Worm (Caenorhabditis elegans) whole organism, young adult: ENCODE results near the gene zyg-9.

ENCODE experiments used
- F10E7.11 ChIP-seq: sonication (generic microtip); optimal IDR thresholded peaks from 2 replicates; lab custom pipeline; 2017; ENCODE audit warnings: mild to moderate bottlenecking, missing genetic modification characterization, moderate library complexity, missing compliant biosample characterization
- F23B12.7 ChIP-seq: sonication (generic microtip); optimal IDR thresholded peaks from 2 replicates; lab custom pipeline; 2017; ENCODE audit warnings: missing genetic modification characterization, mild to moderate bottlenecking, missing compliant biosample characterization, antibody characterized with exemption, moderate library complexity; ENCODE audit not compliant: insufficient read depth
- F52B5.7 ChIP-seq: sonication (generic microtip); optimal IDR thresholded peaks from 2 replicates; lab custom pipeline; 2016; ENCODE audit warnings: mild to moderate bottlenecking, missing genetic modification characterization, missing compliant biosample characterization
- F55B11.4 ChIP-seq: sonication (generic microtip); optimal IDR thresholded peaks from 2 replicates; lab custom pipeline; 2016; ENCODE audit warnings: missing compliant biosample characterization, missing genetic modification characterization, borderline replicate concordance; ENCODE audit not compliant: insufficient read depth
- K12H6.12 ChIP-seq: fragments of 200-800 bp; sonication (Bioruptor generic); optimal IDR thresholded peaks from 2 replicates; lab custom pipeline; 2018; ENCODE audit warnings: mild to moderate bottlenecking, missing genetic modification characterization, missing compliant biosample characterization
- T26A5.8 ChIP-seq: sonication (generic microtip); optimal IDR thresholded peaks from 2 replicates; lab custom pipeline; 2016; ENCODE audit warnings: missing genetic modification characterization, missing compliant biosample characterization
- Y95B8A.8 ChIP-seq: fragments of 200-800 bp; sonication (Bioruptor generic); IDR thresholded peaks from 2 replicates; pipeline ENCODE4 v1.3.6; 2022; ENCODE audit warnings: missing genetic modification reagents, missing genetic modification characterization, missing compliant biosample characterization
- akir-1 ChIP-seq: fragments of 200-800 bp; sonication (Bioruptor generic); optimal IDR thresholded peaks from 2 replicates; lab custom pipeline; 2018; ENCODE audit warnings: mild to moderate bottlenecking, missing genetic modification characterization, moderate library complexity, missing compliant biosample characterization
- attf-6 ChIP-seq: fragments of 200-800 bp; sonication (Bioruptor generic); IDR thresholded peaks from 2 replicates; pipeline ENCODE4 v1.3.6; 2022; ENCODE audit warnings: missing genetic modification reagents, missing genetic modification characterization, missing compliant biosample characterization
- bed-2 ChIP-seq: fragments of 200-800 bp; sonication (Bioruptor generic); IDR thresholded peaks from 2 replicates; pipeline ENCODE4 v1.3.6; 2022; ENCODE audit warnings: missing genetic modification reagents, missing genetic modification characterization, missing compliant biosample characterization
- ceh-100 ChIP-seq: fragments of 200-800 bp; sonication (Bioruptor generic); IDR thresholded peaks from 2 replicates; pipeline ENCODE4 v1.3.6; 2022; ENCODE audit warnings: missing genetic modification reagents, missing genetic modification characterization, missing compliant biosample characterization
- ceh-91 ChIP-seq: fragments of 200-800 bp; sonication (Bioruptor generic); IDR thresholded peaks from 2 replicates; pipeline ENCODE4 v1.3.6; 2022; ENCODE audit warnings: missing genetic modification reagents, missing genetic modification characterization, missing compliant biosample characterization
- dox-1 ChIP-seq: fragments of 200-800 bp; sonication (Bioruptor generic); IDR thresholded peaks from 2 replicates; pipeline ENCODE4 v1.3.6; 2022; ENCODE audit warnings: missing genetic modification reagents, missing genetic modification characterization, missing compliant biosample characterization
- dpff-1 ChIP-seq: sonication (generic microtip); optimal IDR thresholded peaks from 2 replicates; lab custom pipeline; 2017; ENCODE audit warnings: mild to moderate bottlenecking, missing genetic modification characterization, missing compliant biosample characterization
- efl-1 ChIP-seq: fragments of 150-350 bp; optimal IDR thresholded peaks from 2 replicates; lab custom pipeline; 2014; ENCODE audit warnings: missing biosample characterization, missing genetic modification reagents, missing genetic modification characterization
- fkh-3 ChIP-seq: sonication (generic microtip); optimal IDR thresholded peaks from 2 replicates; lab custom pipeline; 2016; ENCODE audit warnings: mild to moderate bottlenecking, missing genetic modification characterization, missing compliant biosample characterization
- hlh-26 ChIP-seq: fragments of 200-800 bp; sonication (Bioruptor generic); conservative IDR thresholded peaks from 2 replicates; pipeline ENCODE4 v1.3.6; 2022; ENCODE audit warnings: missing genetic modification reagents, missing genetic modification characterization, missing compliant biosample characterization
- hmg-1.2 ChIP-seq: fragments of 200-800 bp; sonication (Bioruptor generic); IDR thresholded peaks from 2 replicates; pipeline ENCODE4 v1.3.6; 2022; ENCODE audit warnings: missing genetic modification reagents, missing genetic modification characterization, missing compliant biosample characterization
- hrde-1 ChIP-seq: sonication (generic microtip); optimal IDR thresholded peaks from 2 replicates; lab custom pipeline; 2016; ENCODE audit warnings: missing genetic modification characterization, mild to moderate bottlenecking, missing compliant biosample characterization, moderate library complexity, missing genotype, missing genetic modification reagents, borderline replicate concordance
- let-526 ChIP-seq: fragments of 200-800 bp; sonication (Bioruptor generic); IDR thresholded peaks from 2 replicates; pipeline ENCODE4 v1.3.6; 2022; ENCODE audit warnings: missing genetic modification reagents, missing genetic modification characterization, missing compliant biosample characterization
- lin-26 ChIP-seq: fragments of 200-800 bp; sonication (Bioruptor generic); IDR thresholded peaks from 2 replicates; pipeline ENCODE4 v1.3.6; 2022; ENCODE audit warnings: missing genetic modification reagents, missing genetic modification characterization, missing compliant biosample characterization
- lin-35 ChIP-seq, 3 experiments: fragments of 150-350 bp in 2 of 3; sonication (generic microtip) in 1 of 3; optimal IDR thresholded peaks; 2 replicates each; lab custom pipeline; 2014 to 2018; ENCODE audit warnings: missing biosample characterization in 3 of 3, missing genetic modification characterization in 3 of 3, missing genetic modification reagents in 3 of 3
- lir-1 ChIP-seq: fragments of 200-800 bp; sonication (Bioruptor generic); conservative IDR thresholded peaks from 2 replicates; pipeline ENCODE4 v1.3.6; 2022; ENCODE audit warnings: missing genetic modification reagents, missing genetic modification characterization, missing compliant biosample characterization
- madf-3 ChIP-seq: fragments of 200-800 bp; sonication (Bioruptor generic); IDR thresholded peaks from 2 replicates; pipeline ENCODE4 v1.3.6; 2022; ENCODE audit warnings: missing genetic modification reagents, missing genetic modification characterization, missing compliant biosample characterization
- madf-8 ChIP-seq: fragments of 200-800 bp; sonication (Bioruptor generic); conservative IDR thresholded peaks from 2 replicates; pipeline ENCODE4 v1.3.6; 2022; ENCODE audit warnings: missing genetic modification reagents, missing genetic modification characterization, missing compliant biosample characterization
- mes-4 ChIP-seq: sonication (generic microtip); optimal IDR thresholded peaks from 2 replicates; lab custom pipeline; 2016; ENCODE audit warnings: missing genotype, missing genetic modification characterization, missing compliant biosample characterization
- nhr-120 ChIP-seq: fragments of 200-800 bp; sonication (Bioruptor generic); IDR thresholded peaks from 2 replicates; pipeline ENCODE4 v1.3.6; 2022; ENCODE audit warnings: missing genetic modification characterization, missing compliant biosample characterization
- nhr-80 ChIP-seq: sonication (generic microtip); optimal IDR thresholded peaks from 2 replicates; lab custom pipeline; 2016; ENCODE audit warnings: missing genetic modification characterization, missing compliant biosample characterization
- pbrm-1 ChIP-seq: fragments of 200-800 bp; sonication (Bioruptor generic); IDR thresholded peaks from 2 replicates; pipeline ENCODE4 v1.3.6; 2022; ENCODE audit warnings: missing genetic modification reagents, missing genetic modification characterization, missing compliant biosample characterization
- pha-4 ChIP-seq: fragments of 150-350 bp; sonication (generic microtip); optimal IDR thresholded peaks from 2 replicates; lab custom pipeline; 2014; ENCODE audit warnings: missing biosample characterization, missing genetic modification reagents, missing genetic modification characterization
- rec-8 ChIP-seq, 2 experiments: sonication (generic microtip); optimal IDR thresholded peaks; 2 replicates each; lab custom pipeline; 2016; ENCODE audit warnings: mild to moderate bottlenecking in 2 of 2, missing genetic modification characterization in 2 of 2, missing genetic modification reagents in 2 of 2, missing genotype in 2 of 2, missing biosample characterization in 1 of 2, missing compliant biosample characterization in 1 of 2, moderate library complexity in 1 of 2
- snpc-1.1 ChIP-seq: sonication (generic microtip); optimal IDR thresholded peaks from 2 replicates; lab custom pipeline; 2017; ENCODE audit warnings: missing genetic modification characterization, mild to moderate bottlenecking, missing compliant biosample characterization, antibody characterized with exemption, moderate library complexity, missing genotype, missing genetic modification reagents; ENCODE audit not compliant: insufficient read depth
- snpc-4 ChIP-seq, 5 experiments: fragments of 150-350 bp in 1 of 5; sonication (generic microtip) in 4 of 5; optimal IDR thresholded peaks; 2 replicates each; lab custom pipeline; 2014 to 2018; ENCODE audit warnings: missing genetic modification characterization in 5 of 5, missing biosample characterization in 3 of 5, antibody characterized with exemption in 2 of 5, mild to moderate bottlenecking in 2 of 5, missing compliant biosample characterization in 2 of 5, missing genotype in 2 of 5, moderate library complexity in 2 of 5, missing genetic modification reagents in 1 of 5
- somi-1 ChIP-seq: fragments of 200-800 bp; sonication (Bioruptor generic); optimal IDR thresholded peaks from 2 replicates; lab custom pipeline; 2018; ENCODE audit warnings: mild to moderate bottlenecking, missing genetic modification characterization, missing compliant biosample characterization
- sptf-2 ChIP-seq: fragments of 200-800 bp; sonication (Bioruptor generic); optimal IDR thresholded peaks from 2 replicates; lab custom pipeline; 2018; ENCODE audit warnings: mild to moderate bottlenecking, missing genetic modification characterization, missing compliant biosample characterization
- tbp1 ChIP-seq: fragments of 200-800 bp; sonication (Bioruptor generic); optimal IDR thresholded peaks from 2 replicates; lab custom pipeline; 2018; ENCODE audit warnings: mild to moderate bottlenecking, missing genetic modification characterization, missing compliant biosample characterization
- tlf-1 ChIP-seq: fragments of 200-800 bp; sonication (Bioruptor generic); optimal IDR thresholded peaks from 2 replicates; lab custom pipeline; 2018; ENCODE audit warnings: mild to moderate bottlenecking, missing genetic modification characterization, missing compliant biosample characterization
- ztf-3 ChIP-seq: fragments of 200-800 bp; sonication (Bioruptor generic); optimal IDR thresholded peaks from 2 replicates; lab custom pipeline; 2018; ENCODE audit warnings: mild to moderate bottlenecking, missing genetic modification characterization, missing compliant biosample characterization

The zyg-9 gene

ce11 chrII:8431954-8432353 lies 25.7 kb upstream of the zyg-9 start, which contains the start of gene acp-2 (continued):
- no peak for TF ChIP-seq K12H6.12 (tag; lab: Kevin White, UChicago)

- TF ChIP-seq pbrm-1 (peak; percentile 61), attf-6 (GFP tag; lab: Robert Waterston, UW) (0 out of 2 replicates have a peak, but pooled peaks have one; percentile 67), snpc-1.1 (tag; lab: Kevin White, UChicago) (peak; percentile 51), hmg-1.2 (GFP tag; lab: Robert Waterston, UW) (peak; percentile 46), snpc-4 (GFP tag; optimal IDR thresholded peaks at IDR 0.05; lab: Kevin White, UChicago) (peak; percentile 33), snpc-4 (tag; optimal IDR thresholded peaks at IDR 0.05; lab: Kevin White, UChicago) (peak in 2 of 4 experiments; percentile 55 to 85)
These were observed 24.7 kb upstream of the zyg-9 start for ce11 chrII:8432949-8433348.

ce11 chrII:8435005-8435404 lies 22.6 kb upstream of the zyg-9 start, which contains the start of gene acp-4:
TSS of gene acp-4 (minus strand) at chrII:8435105.
- TF ChIP-seq akir-1 (no peak), ztf-3 (no peak), ceh-91 (GFP tag; lab: Robert Waterston, UW) (no peak), snpc-4 (GFP tag; optimal IDR thresholded peaks at IDR 0.05; lab: Kevin White, UChicago) (no peak), snpc-4 (tag; optimal IDR thresholded peaks at IDR 0.05; lab: Kevin White, UChicago) (no peak), madf-3 (GFP tag; lab: Robert Waterston, UW) (no peak), lir-1 (no peak), nhr-120 (no peak), K12H6.12 (tag; lab: Kevin White, UChicago) (no peak), pha-4 (tag; lab: Kevin White, UChicago) (no peak), tlf-1 (GFP tag; lab: Kevin White, UChicago) (no peak), T26A5.8 (tag; lab: Kevin White, UChicago) (no peak), sptf-2 (GFP tag; lab: Kevin White, UChicago) (no peak), pbrm-1 (no peak), Y95B8A.8 (no peak), F23B12.7 (tag; lab: Kevin White, UChicago) (no peak), efl-1 (GFP tag; lab: Kevin White, UChicago) (no peak), F52B5.7 (no peak), ceh-100 (GFP tag; lab: Robert Waterston, UW) (no peak)

- no peak for TF ChIP-seq bed-2 (GFP tag; lab: Robert Waterston, UW)
- TF ChIP-seq rec-8 (tag; optimal IDR thresholded peaks at IDR 0.05; lab: Kevin White, UChicago): no peak
- TF ChIP-seq hlh-26 (GFP tag; lab: Robert Waterston, UW): no peak
- no peak for TF ChIP-seq madf-8
- TF ChIP-seq efl-1 (GFP tag; lab: Kevin White, UChicago): no peak
- TF ChIP-seq hrde-1 (tag; lab: Kevin White, UChicago): no peak
- TF ChIP-seq F10E7.11 (tag; lab: Kevin White, UChicago): no peak
- no peak for TF ChIP-seq ceh-91 (GFP tag; lab: Robert Waterston, UW)
- no peak for TF ChIP-seq tbp1 (GFP tag; lab: Kevin White, UChicago)
- no peak for TF ChIP-seq lin-35 (GFP tag; optimal IDR thresholded peaks at IDR 0.05; lab: Kevin White, UChicago)
- no peak for TF ChIP-seq dox-1
- TF ChIP-seq nhr-80 (tag; lab: Kevin White, UChicago): no peak
- TF ChIP-seq dpff-1: no peak
- TF ChIP-seq fkh-3: no peak
- TF ChIP-seq let-526: no peak
- TF ChIP-seq somi-1 (GFP tag; lab: Kevin White, UChicago): no peak
- TF ChIP-seq F55B11.4: no peak
- no peak for TF ChIP-seq mes-4 (tag; lab: Kevin White, UChicago)
- TF ChIP-seq lin-26: no peak
These were observed 20.6 kb upstream of the zyg-9 start, which contains the start of gene acp-3 for ce11 chrII:8437035-8437434. TSS of gene acp-3 (minus strand) at chrII:8437135.
